Worm (Caenorhabditis elegans) whole organism, early embryonic: ENCODE measurements around the gene otpl-8.

Experiments used
- ama-1 ChIP-seq: fragments of 150-350 bp; optimal IDR thresholded peaks from 2 replicates; lab custom pipeline; 2014
- tbx-11 ChIP-seq: fragments of 200-800 bp; sonication (Bioruptor generic); IDR thresholded peaks from 2 replicates; pipeline ENCODE4 v1.3.6; 2022; ENCODE audit warnings: missing genetic modification characterization, missing compliant biosample characterization

DNA sequence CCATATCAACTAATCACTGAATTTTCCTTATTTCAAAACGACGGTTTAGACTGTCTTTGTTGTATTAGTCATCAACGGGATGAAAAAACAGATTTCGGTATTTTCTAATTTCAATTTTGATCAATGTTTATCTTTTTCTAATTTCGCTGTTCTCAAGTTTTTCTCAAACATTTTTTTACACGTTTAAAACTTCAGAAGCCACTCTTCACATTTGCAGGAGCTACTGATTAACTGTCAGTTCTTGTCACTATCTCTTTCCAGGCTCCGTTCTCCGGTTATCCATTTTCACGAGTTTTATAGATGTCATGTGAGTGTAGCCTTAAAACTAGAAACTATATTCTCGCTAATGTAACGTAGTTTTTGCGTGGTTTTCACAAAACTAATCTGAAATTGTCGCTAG, 19.8 kb upstream of the otpl-8 start, which contains the start of gene C04B4.4:
- TF ChIP-seq ama-1, result no peak
- TF ChIP-seq tbx-11 (GFP tag; lab: Robert Waterston, UW), result no peak
